Worm (Caenorhabditis elegans) whole organism, midembryonic: ENCODE data around the gene sre-5.

Source experiments
- flt-1 ChIP-seq: fragments of 200-800 bp; sonication (Bioruptor generic); IDR thresholded peaks from 2 replicates; pipeline ENCODE4 v1.3.6; 2022; ENCODE audit warnings: missing genetic modification characterization, missing compliant biosample characterization
- ref-1 ChIP-seq: fragments of 200-800 bp; sonication (Bioruptor generic); conservative IDR thresholded peaks from 2 replicates; pipeline ENCODE4 v1.3.6; 2022; ENCODE audit warnings: missing genetic modification reagents, missing genetic modification characterization, missing compliant biosample characterization
- ztf-23 ChIP-seq: fragments of 200-800 bp; sonication (Bioruptor generic); IDR thresholded peaks from 2 replicates; pipeline ENCODE4 v1.3.6; 2022; ENCODE audit warnings: missing genetic modification reagents, missing genetic modification characterization, missing compliant biosample characterization

ce11 chrIV:3526831-3527404 is 38.1 kb upstream of the sre-5 start, which contains the start of gene M57.2:
- no peak for TF ChIP-seq flt-1 (GFP tag; lab: Robert Waterston, UW)
- no peak for TF ChIP-seq ref-1 (GFP tag; lab: Robert Waterston, UW)
- TF ChIP-seq ztf-23 (GFP tag; lab: Robert Waterston, UW), result no peak
